Worm (Caenorhabditis elegans) whole organism, mixed stage, embryonic: ENCODE data around the gene C05D11.8.

Experiments
- elt-1 ChIP-seq: sonication (generic microtip); optimal IDR thresholded peaks from 2 replicates; lab custom pipeline; 2017; ENCODE audit warnings: missing genetic modification characterization, mild to moderate bottlenecking, missing compliant biosample characterization, antibody characterized with exemption, moderate library complexity, borderline replicate concordance; ENCODE audit not compliant: insufficient read depth
- elt-3 ChIP-seq: fragments of 150-350 bp; optimal IDR thresholded peaks from 2 replicates; lab custom pipeline; 2014; ENCODE audit warnings: missing biosample characterization, missing genetic modification characterization
- lin-13 ChIP-seq: fragments of 150-350 bp; optimal IDR thresholded peaks from 2 replicates; lab custom pipeline; 2014; ENCODE audit warnings: missing biosample characterization, missing genetic modification characterization
- lsy-2 ChIP-seq: fragments of 150-350 bp; optimal IDR thresholded peaks from 2 replicates; lab custom pipeline; 2014; ENCODE audit warnings: missing biosample characterization, missing genetic modification characterization
- mep-1 ChIP-seq: fragments of 150-350 bp; optimal IDR thresholded peaks from 2 replicates; lab custom pipeline; 2017; ENCODE audit warnings: missing biosample characterization, missing genetic modification reagents, missing genetic modification characterization, inconsistent platforms
- nhr-237 ChIP-seq: fragments of 150-350 bp; optimal IDR thresholded peaks from 2 replicates; lab custom pipeline; 2014; ENCODE audit warnings: missing biosample characterization, missing genetic modification characterization
- nhr-28 ChIP-seq: fragments of 150-350 bp; optimal IDR thresholded peaks from 2 replicates; lab custom pipeline; 2014; ENCODE audit warnings: missing biosample characterization, missing genetic modification characterization
- pha-4 ChIP-seq: fragments of 150-350 bp; optimal IDR thresholded peaks from 2 replicates; lab custom pipeline; 2018; ENCODE audit warnings: missing biosample characterization, missing genetic modification reagents, missing genetic modification characterization
- snpc-4 ChIP-seq: fragments of 150-350 bp; optimal IDR thresholded peaks from 2 replicates; lab custom pipeline; 2014; ENCODE audit warnings: missing biosample characterization, missing genetic modification characterization
- unc-120 ChIP-seq: sonication (generic microtip); optimal IDR thresholded peaks from 2 replicates; lab custom pipeline; 2017; ENCODE audit warnings: missing genetic modification characterization, missing compliant biosample characterization; ENCODE audit not compliant: poor library complexity, severe bottlenecking
- unc-39 ChIP-seq: fragments of 150-350 bp; optimal IDR thresholded peaks from 2 replicates; lab custom pipeline; 2014; ENCODE audit warnings: missing biosample characterization, missing genetic modification characterization
- unc-62 ChIP-seq: fragments of 150-350 bp; optimal IDR thresholded peaks from 2 replicates; lab custom pipeline; 2014; ENCODE audit warnings: missing biosample characterization, missing genetic modification reagents, missing genetic modification characterization
- zip-8 ChIP-seq: fragments of 150-350 bp; optimal IDR thresholded peaks from 2 replicates; lab custom pipeline; 2014; ENCODE audit warnings: missing biosample characterization, missing genetic modification characterization

- TF ChIP-seq snpc-4 (tag; lab: Kevin White, UChicago) (no peak), unc-120 (tag; lab: Kevin White, UChicago) (no peak), unc-62 (GFP tag; lab: Kevin White, UChicago) (no peak), elt-3 (tag; lab: Kevin White, UChicago) (no peak), lin-13 (tag; lab: Kevin White, UChicago) (no peak), pha-4 (no peak), elt-1 (tag; lab: Kevin White, UChicago) (no peak), mep-1 (tag; lab: Kevin White, UChicago) (no peak), lsy-2 (tag; lab: Kevin White, UChicago) (no peak), nhr-28 (no peak), zip-8 (tag; lab: Kevin White, UChicago) (no peak), nhr-237 (no peak), unc-39 (tag; lab: Kevin White, UChicago) (no peak)
Measured at ce11 chrIII:6432939-6433338, 5.8 kb upstream of the C05D11.8 start, which contains the start of gene vps-16.
